Worm (Caenorhabditis elegans) whole organism, L4 larva: ENCODE results near the gene T26H10.2.
"Not testable (repeated sequence)": the region's sequence is repeated elsewhere in the genome, so short reads cannot be mapped to it uniquely, and the experiment has no call there.

ENCODE experiments used
- T20F7.1 ChIP-seq: fragments of 200-800 bp; sonication (Bioruptor generic); optimal IDR thresholded peaks from 2 replicates; lab custom pipeline; 2018; ENCODE audit warnings: mild to moderate bottlenecking, missing genetic modification characterization, missing compliant biosample characterization
- dve-1 ChIP-seq: sonication (generic microtip); optimal IDR thresholded peaks from 2 replicates; lab custom pipeline; 2017; ENCODE audit warnings: antibody characterized with exemption, mild to moderate bottlenecking, missing genetic modification characterization, missing compliant biosample characterization; ENCODE audit not compliant: insufficient read depth

- TF ChIP-seq dve-1; T20F7.1 (GFP tag; lab: Kevin White, UChicago): not testable (repeated sequence)
Measured at ce11 chrV:11395024-11395423, 29.4 kb downstream of the T26H10.2 start, which contains the start of gene K03B8.4.
